Worm (Caenorhabditis elegans) whole organism, young adult: ENCODE measurements around the gene dre-1.

ENCODE experiments used
- B0035.1 ChIP-seq: sonication (generic microtip); optimal IDR thresholded peaks from 2 replicates; lab custom pipeline; 2016; ENCODE audit warnings: missing genetic modification characterization, mild to moderate bottlenecking, missing compliant biosample characterization, missing genotype, missing genetic modification reagents
- C06A6.2 ChIP-seq: fragments of 200-800 bp; sonication (Bioruptor generic); conservative IDR thresholded peaks from 2 replicates; pipeline ENCODE4 v1.3.6; 2022; ENCODE audit warnings: missing genetic modification characterization, missing compliant biosample characterization
- D2030.7 ChIP-seq: fragments of 200-800 bp; sonication (Bioruptor generic); IDR thresholded peaks from 2 replicates; pipeline ENCODE4 v1.3.6; 2022; ENCODE audit warnings: missing genetic modification reagents, missing genetic modification characterization, missing compliant biosample characterization
- F23B12.7 ChIP-seq: sonication (generic microtip); optimal IDR thresholded peaks from 2 replicates; lab custom pipeline; 2017; ENCODE audit warnings: missing genetic modification characterization, mild to moderate bottlenecking, missing compliant biosample characterization, antibody characterized with exemption, moderate library complexity; ENCODE audit not compliant: insufficient read depth
- F33H1.4 ChIP-seq: fragments of 200-800 bp; sonication (Bioruptor generic); IDR thresholded peaks from 2 replicates; pipeline ENCODE4 v1.3.6; 2022; ENCODE audit warnings: missing genetic modification reagents, missing genetic modification characterization, missing compliant biosample characterization
- F37B4.10 ChIP-seq: fragments of 200-800 bp; sonication (Bioruptor generic); IDR thresholded peaks from 2 replicates; pipeline ENCODE4 v1.3.6; 2022; ENCODE audit warnings: missing genetic modification characterization, missing compliant biosample characterization
- F49E8.2 ChIP-seq: sonication (generic microtip); optimal IDR thresholded peaks from 3 replicates; lab custom pipeline; 2017; ENCODE audit warnings: missing genetic modification characterization, mild to moderate bottlenecking, missing compliant biosample characterization, antibody characterized with exemption, moderate library complexity; ENCODE audit not compliant: insufficient read depth
- T07F8.4 ChIP-seq: sonication (generic microtip); optimal IDR thresholded peaks from 2 replicates; lab custom pipeline; 2016; ENCODE audit warnings: mild to moderate bottlenecking, missing genetic modification characterization, moderate library complexity, missing compliant biosample characterization
- T26A5.8 ChIP-seq: sonication (generic microtip); optimal IDR thresholded peaks from 2 replicates; lab custom pipeline; 2016; ENCODE audit warnings: missing genetic modification characterization, missing compliant biosample characterization
- Y53G8AR.9 ChIP-seq: fragments of 200-800 bp; sonication (Bioruptor generic); conservative IDR thresholded peaks from 2 replicates; pipeline ENCODE4 v1.3.6; 2022; ENCODE audit warnings: missing genetic modification reagents, missing genetic modification characterization, missing compliant biosample characterization
- Y67H2A.10 ChIP-seq: fragments of 200-800 bp; sonication (Bioruptor generic); conservative IDR thresholded peaks from 2 replicates; pipeline ENCODE4 v1.3.6; 2022; ENCODE audit warnings: missing genetic modification reagents, missing genetic modification characterization, missing compliant biosample characterization
- Y95B8A.8 ChIP-seq: fragments of 200-800 bp; sonication (Bioruptor generic); IDR thresholded peaks from 2 replicates; pipeline ENCODE4 v1.3.6; 2022; ENCODE audit warnings: missing genetic modification reagents, missing genetic modification characterization, missing compliant biosample characterization
- attf-6 ChIP-seq: fragments of 200-800 bp; sonication (Bioruptor generic); IDR thresholded peaks from 2 replicates; pipeline ENCODE4 v1.3.6; 2022; ENCODE audit warnings: missing genetic modification reagents, missing genetic modification characterization, missing compliant biosample characterization
- bed-1 ChIP-seq: fragments of 200-800 bp; sonication (Bioruptor generic); IDR thresholded peaks from 2 replicates; pipeline ENCODE4 v1.3.6; 2022; ENCODE audit warnings: missing genetic modification reagents, missing genetic modification characterization, missing compliant biosample characterization
- dpl-1 ChIP-seq: fragments of 150-350 bp; optimal IDR thresholded peaks from 2 replicates; lab custom pipeline; 2014; ENCODE audit warnings: missing biosample characterization, missing genetic modification reagents, missing genetic modification characterization
- egl-18 ChIP-seq: fragments of 200-800 bp; sonication (Bioruptor generic); IDR thresholded peaks from 2 replicates; pipeline ENCODE4 v1.3.6; 2022; ENCODE audit warnings: missing genetic modification reagents, missing genetic modification characterization, missing compliant biosample characterization
- egl-44 ChIP-seq: fragments of 200-800 bp; sonication (Bioruptor generic); IDR thresholded peaks from 2 replicates; pipeline ENCODE4 v1.3.6; 2022; ENCODE audit warnings: missing genetic modification reagents, missing genetic modification characterization, missing compliant biosample characterization
- egrh-3 ChIP-seq: fragments of 200-800 bp; sonication (Bioruptor generic); IDR thresholded peaks from 2 replicates; pipeline ENCODE4 v1.3.6; 2022; ENCODE audit warnings: missing genetic modification reagents, missing genetic modification characterization, missing compliant biosample characterization
- ekl-4 ChIP-seq: fragments of 200-800 bp; sonication (Bioruptor generic); IDR thresholded peaks from 2 replicates; pipeline ENCODE4 v1.3.6; 2022; ENCODE audit warnings: missing genetic modification reagents, missing genetic modification characterization, missing compliant biosample characterization
- ets-4 ChIP-seq: fragments of 200-800 bp; sonication (Bioruptor generic); optimal IDR thresholded peaks from 2 replicates; lab custom pipeline; 2018; ENCODE audit warnings: mild to moderate bottlenecking, missing genetic modification characterization, missing compliant biosample characterization
- gei-17 ChIP-seq: fragments of 200-800 bp; sonication (Bioruptor generic); optimal IDR thresholded peaks from 2 replicates; lab custom pipeline; 2018; ENCODE audit warnings: mild to moderate bottlenecking, missing genetic modification characterization, missing compliant biosample characterization
- hlh-26 ChIP-seq: fragments of 200-800 bp; sonication (Bioruptor generic); conservative IDR thresholded peaks from 2 replicates; pipeline ENCODE4 v1.3.6; 2022; ENCODE audit warnings: missing genetic modification reagents, missing genetic modification characterization, missing compliant biosample characterization
- hmg-1.2 ChIP-seq: fragments of 200-800 bp; sonication (Bioruptor generic); IDR thresholded peaks from 2 replicates; pipeline ENCODE4 v1.3.6; 2022; ENCODE audit warnings: missing genetic modification reagents, missing genetic modification characterization, missing compliant biosample characterization
- let-607 ChIP-seq, 2 experiments: fragments of 200-800 bp in 1 of 2; sonication (Bioruptor generic) in 1 of 2; sonication (generic microtip) in 1 of 2; optimal IDR thresholded peaks; 2 replicates each; lab custom pipeline; 2016 to 2018; ENCODE audit warnings: mild to moderate bottlenecking in 2 of 2, missing compliant biosample characterization in 2 of 2, missing genetic modification characterization in 2 of 2, moderate library complexity in 2 of 2, missing genotype in 1 of 2
- lsl-1 ChIP-seq: fragments of 200-800 bp; sonication (Bioruptor generic); optimal IDR thresholded peaks from 2 replicates; lab custom pipeline; 2018; ENCODE audit warnings: mild to moderate bottlenecking, missing genetic modification characterization, moderate library complexity, missing compliant biosample characterization
- mcd-1 ChIP-seq: fragments of 200-800 bp; sonication (Bioruptor generic); IDR thresholded peaks from 2 replicates; pipeline ENCODE4 v1.3.6; 2022; ENCODE audit warnings: missing genetic modification reagents, missing genetic modification characterization, missing compliant biosample characterization
- mel-28 ChIP-seq: sonication (generic microtip); optimal IDR thresholded peaks from 2 replicates; lab custom pipeline; 2016; ENCODE audit warnings: borderline replicate concordance, mild to moderate bottlenecking, missing genetic modification characterization, missing compliant biosample characterization
- mes-4 ChIP-seq: sonication (generic microtip); optimal IDR thresholded peaks from 2 replicates; lab custom pipeline; 2016; ENCODE audit warnings: missing genotype, missing genetic modification characterization, missing compliant biosample characterization
- mxl-1 ChIP-seq: sonication (generic microtip); optimal IDR thresholded peaks from 2 replicates; lab custom pipeline; 2016; ENCODE audit warnings: missing genetic modification characterization, missing compliant biosample characterization
- nfya-1 ChIP-seq: sonication (generic microtip); optimal IDR thresholded peaks from 2 replicates; lab custom pipeline; 2017; ENCODE audit warnings: antibody characterized with exemption, missing compliant biosample characterization, missing genetic modification characterization, borderline replicate concordance; ENCODE audit not compliant: insufficient read depth
- nfyb-1 ChIP-seq: fragments of 200-800 bp; sonication (Bioruptor generic); IDR thresholded peaks from 2 replicates; pipeline ENCODE4 v1.3.6; 2022; ENCODE audit warnings: missing genetic modification reagents, missing genetic modification characterization, missing compliant biosample characterization
- nhr-120 ChIP-seq: fragments of 200-800 bp; sonication (Bioruptor generic); IDR thresholded peaks from 2 replicates; pipeline ENCODE4 v1.3.6; 2022; ENCODE audit warnings: missing genetic modification characterization, missing compliant biosample characterization
- nhr-90 ChIP-seq: sonication (generic microtip); optimal IDR thresholded peaks from 2 replicates; lab custom pipeline; 2016; ENCODE audit warnings: missing genotype, mild to moderate bottlenecking, missing genetic modification characterization, missing compliant biosample characterization
- rec-8 ChIP-seq, 2 experiments: sonication (generic microtip); optimal IDR thresholded peaks; 2 replicates each; lab custom pipeline; 2016; ENCODE audit warnings: mild to moderate bottlenecking in 2 of 2, missing genetic modification characterization in 2 of 2, missing genetic modification reagents in 2 of 2, missing genotype in 2 of 2, missing biosample characterization in 1 of 2, missing compliant biosample characterization in 1 of 2, moderate library complexity in 1 of 2
- rpc-1 ChIP-seq, 2 experiments: fragments of 150-350 bp in 1 of 2; sonication (generic microtip) in 1 of 2; optimal IDR thresholded peaks; 2 replicates each; lab custom pipeline; 2014 to 2018; ENCODE audit warnings: missing biosample characterization in 1 of 2, missing genetic modification characterization in 1 of 2, missing genetic modification reagents in 1 of 2, missing genotype in 1 of 2
- sea-2 ChIP-seq: fragments of 200-800 bp; sonication (Bioruptor generic); IDR thresholded peaks from 2 replicates; pipeline ENCODE4 v1.3.6; 2022; ENCODE audit warnings: missing genetic modification characterization, missing compliant biosample characterization
- snpc-1.1 ChIP-seq: sonication (generic microtip); optimal IDR thresholded peaks from 2 replicates; lab custom pipeline; 2017; ENCODE audit warnings: missing genetic modification characterization, mild to moderate bottlenecking, missing compliant biosample characterization, antibody characterized with exemption, moderate library complexity, missing genotype, missing genetic modification reagents; ENCODE audit not compliant: insufficient read depth
- snpc-1.3 ChIP-seq: sonication (generic microtip); optimal IDR thresholded peaks from 2 replicates; lab custom pipeline; 2017; ENCODE audit warnings: missing genetic modification characterization, mild to moderate bottlenecking, missing compliant biosample characterization, antibody characterized with exemption, moderate library complexity, missing genotype, missing genetic modification reagents; ENCODE audit not compliant: insufficient read depth
- snpc-4 ChIP-seq, 5 experiments: fragments of 150-350 bp in 1 of 5; sonication (generic microtip) in 4 of 5; optimal IDR thresholded peaks; 2 replicates each; lab custom pipeline; 2014 to 2018; ENCODE audit warnings: missing genetic modification characterization in 5 of 5, missing biosample characterization in 3 of 5, antibody characterized with exemption in 2 of 5, mild to moderate bottlenecking in 2 of 5, missing compliant biosample characterization in 2 of 5, missing genotype in 2 of 5, moderate library complexity in 2 of 5, missing genetic modification reagents in 1 of 5
- tbp1 ChIP-seq: fragments of 200-800 bp; sonication (Bioruptor generic); optimal IDR thresholded peaks from 2 replicates; lab custom pipeline; 2018; ENCODE audit warnings: mild to moderate bottlenecking, missing genetic modification characterization, missing compliant biosample characterization
- unc-130 ChIP-seq: sonication (generic microtip); optimal IDR thresholded peaks from 2 replicates; lab custom pipeline; 2016; ENCODE audit warnings: missing genetic modification reagents, missing genetic modification characterization, missing compliant biosample characterization
- unc-62 ChIP-seq: fragments of 150-350 bp; optimal IDR thresholded peaks from 2 replicates; lab custom pipeline; 2014; ENCODE audit warnings: missing biosample characterization, missing genetic modification reagents, missing genetic modification characterization
- xnd-1 ChIP-seq: sonication (generic microtip); optimal IDR thresholded peaks from 2 replicates; lab custom pipeline; 2016; ENCODE audit warnings: missing genotype, missing genetic modification reagents, missing genetic modification characterization, missing compliant biosample characterization
- ztf-18 ChIP-seq: sonication (generic microtip); optimal IDR thresholded peaks from 2 replicates; lab custom pipeline; 2016; ENCODE audit warnings: missing genotype, mild to moderate bottlenecking, missing genetic modification characterization, missing compliant biosample characterization
- ztf-25 ChIP-seq: fragments of 200-800 bp; sonication (Bioruptor generic); IDR thresholded peaks from 2 replicates; pipeline ENCODE4 v1.3.6; 2022; ENCODE audit warnings: missing genetic modification reagents, missing genetic modification characterization, missing compliant biosample characterization
- ztf-3 ChIP-seq: fragments of 200-800 bp; sonication (Bioruptor generic); optimal IDR thresholded peaks from 2 replicates; lab custom pipeline; 2018; ENCODE audit warnings: mild to moderate bottlenecking, missing genetic modification characterization, missing compliant biosample characterization

The dre-1 gene

DNA sequence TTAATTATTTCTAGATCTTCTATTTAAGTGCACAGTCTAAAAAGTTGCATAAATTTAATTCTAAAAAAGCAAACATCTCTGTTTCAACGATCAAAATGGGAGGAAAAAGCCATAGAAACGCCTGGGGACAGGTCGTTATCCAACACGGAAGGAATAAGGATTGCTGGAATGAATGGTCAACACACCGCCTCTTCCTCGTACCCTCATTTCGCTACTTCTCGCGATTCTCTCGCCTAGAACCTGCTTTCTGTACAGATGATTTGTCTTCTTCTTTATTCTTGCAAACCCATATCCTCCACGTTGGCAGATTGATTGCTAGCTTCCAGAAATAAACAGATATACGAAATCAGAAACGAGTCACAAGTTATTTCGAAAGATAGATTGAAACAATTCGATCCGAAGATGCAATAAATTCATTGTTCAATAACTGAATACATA is 31.4 kb downstream of the dre-1 start, which contains the start of gene dpy-11 (continued):
- TF ChIP-seq unc-62 (GFP tag; lab: Kevin White, UChicago) (no peak), F33H1.4 (GFP tag; lab: Robert Waterston, UW) (no peak), hlh-26 (GFP tag; lab: Robert Waterston, UW) (no peak), unc-130 (GFP tag; lab: Kevin White, UChicago) (peak; percentile 47), gei-17 (GFP tag; lab: Kevin White, UChicago) (peak; percentile 25), nhr-90 (tag; lab: Kevin White, UChicago) (peak; percentile 1), F37B4.10 (GFP tag; lab: Robert Waterston, UW) (0 out of 2 replicates have a peak, but pooled peaks have one; percentile 6), snpc-1.3 (no peak), rec-8 (tag; optimal IDR thresholded peaks at IDR 0.05; lab: Kevin White, UChicago) (no peak), ztf-18 (tag; lab: Kevin White, UChicago) (no peak), Y53G8AR.9 (GFP tag; lab: Robert Waterston, UW) (peak; percentile 72), egrh-3 (no peak), let-607 (tag; optimal IDR thresholded peaks at IDR 0.05; lab: Kevin White, UChicago) (peak in 1 of 2 experiments; percentile 1), ets-4 (GFP tag; lab: Kevin White, UChicago) (peak; percentile 30), T07F8.4 (no peak), Y95B8A.8 (GFP tag; lab: Robert Waterston, UW) (no peak), egl-44 (peak; percentile 25; the same call in 1 of the 2 replicates), attf-6 (GFP tag; lab: Robert Waterston, UW) (no peak; the same call in 1 of the 2 replicates), egl-18 (GFP tag; lab: Robert Waterston, UW) (no peak), C06A6.2 (GFP tag; lab: Robert Waterston, UW) (no peak), mcd-1 (GFP tag; lab: Robert Waterston, UW) (peak; percentile 58; the same call in 1 of the 2 replicates), rpc-1 (optimal IDR thresholded peaks at IDR 0.05; lab: Kevin White, UChicago) (no peak), rpc-1 (tag; optimal IDR thresholded peaks at IDR 0.05; lab: Kevin White, UChicago) (no peak), B0035.1 (tag; lab: Kevin White, UChicago) (no peak), nfyb-1 (GFP tag; lab: Robert Waterston, UW) (peak; percentile 22; the same call in 1 of the 2 replicates), nfya-1 (tag; lab: Kevin White, UChicago) (no peak), ztf-25 (no peak), hmg-1.2 (GFP tag; lab: Robert Waterston, UW) (peak; percentile 51), mxl-1 (tag; lab: Kevin White, UChicago) (no peak), mes-4 (tag; lab: Kevin White, UChicago) (no peak), mel-28 (tag; lab: Kevin White, UChicago) (no peak), tbp1 (GFP tag; lab: Kevin White, UChicago) (peak; percentile 51), sea-2 (GFP tag; lab: Robert Waterston, UW) (no peak), snpc-1.1 (tag; lab: Kevin White, UChicago) (no peak), dpl-1 (no peak), lsl-1 (GFP tag; lab: Kevin White, UChicago) (no peak), F49E8.2 (tag; lab: Kevin White, UChicago) (no peak), ekl-4 (GFP tag; lab: Robert Waterston, UW) (peak; percentile 65), F23B12.7 (no peak), D2030.7 (GFP tag; lab: Robert Waterston, UW) (no peak), T26A5.8 (no peak), ztf-3 (GFP tag; lab: Kevin White, UChicago) (no peak), xnd-1 (tag; lab: Kevin White, UChicago) (no peak), bed-1 (GFP tag; lab: Robert Waterston, UW) (0 out of 2 replicates have a peak, but pooled peaks have one; percentile 80), nhr-120 (GFP tag; lab: Robert Waterston, UW) (no peak), snpc-4 (GFP tag; optimal IDR thresholded peaks at IDR 0.05; lab: Kevin White, UChicago) (peak; percentile 21), snpc-4 (tag; optimal IDR thresholded peaks at IDR 0.05; lab: Kevin White, UChicago) (peak in 2 of 4 experiments; percentile 9 to 26), Y67H2A.10 (no peak)
